Fruit fly (Drosophila melanogaster) whole organism, pupa: ENCODE data around the gene Duox.
A peak's percentile ranks its signal among the peaks of the same experiment; 100 is the strongest.

Source experiments
- CG10348 ChIP-seq: fragments of 200-800 bp; sonication (Bioruptor generic); IDR thresholded peaks from 2 replicates; pipeline ENCODE4 v1.3.6; 2022; ENCODE audit warnings: missing biosample characterization, missing genetic modification characterization
- CG12605 ChIP-seq: fragments of 200-800 bp; sonication (Bioruptor generic); IDR thresholded peaks from 2 replicates; pipeline ENCODE4 v1.3.6; 2022; ENCODE audit warnings: missing biosample characterization, missing genetic modification characterization
- CG13204 ChIP-seq: fragments of 200-800 bp; sonication (Bioruptor generic); optimal IDR thresholded peaks from 2 replicates; lab custom pipeline; 2018; ENCODE audit warnings: missing biosample characterization, mild to moderate bottlenecking, missing genetic modification characterization, moderate library complexity
- CG14655 ChIP-seq: fragments of 200-800 bp; sonication (Bioruptor generic); optimal IDR thresholded peaks from 3 replicates; lab custom pipeline; 2017; ENCODE audit warnings: mild to moderate bottlenecking, missing biosample characterization, missing genetic modification reagents, missing genetic modification characterization
- CG15710 ChIP-seq: fragments of 200-800 bp; sonication (Bioruptor generic); optimal IDR thresholded peaks from 2 replicates; lab custom pipeline; 2018; ENCODE audit warnings: missing biosample characterization, mild to moderate bottlenecking, missing genetic modification characterization, moderate library complexity
- CG17806 ChIP-seq: fragments of 200-800 bp; sonication (Bioruptor generic); optimal IDR thresholded peaks from 2 replicates; lab custom pipeline; 2018; ENCODE audit warnings: missing biosample characterization, mild to moderate bottlenecking, missing genetic modification characterization, moderate library complexity
- CG32121 ChIP-seq: fragments of 200-800 bp; sonication (Bioruptor generic); IDR thresholded peaks from 2 replicates; pipeline ENCODE4 v1.3.6; 2022; ENCODE audit warnings: missing biosample characterization, missing genetic modification characterization
- CG34367 ChIP-seq: fragments of 200-800 bp; sonication (Bioruptor generic); optimal IDR thresholded peaks from 2 replicates; lab custom pipeline; 2018; ENCODE audit warnings: missing biosample characterization, mild to moderate bottlenecking, missing genetic modification characterization
- CG4496 ChIP-seq: fragments of 200-800 bp; sonication (Bioruptor generic); IDR thresholded peaks from 3 replicates; pipeline ENCODE4 v1.3.6; 2022; ENCODE audit warnings: missing biosample characterization, missing genetic modification characterization
- CG8159 ChIP-seq: fragments of 200-800 bp; sonication (Bioruptor generic); optimal IDR thresholded peaks from 3 replicates; lab custom pipeline; 2018; ENCODE audit warnings: missing biosample characterization, mild to moderate bottlenecking, missing genetic modification characterization, moderate library complexity
- CG8301 ChIP-seq: fragments of 200-800 bp; sonication (Bioruptor generic); optimal IDR thresholded peaks from 2 replicates; lab custom pipeline; 2018; ENCODE audit warnings: missing biosample characterization, mild to moderate bottlenecking, missing genetic modification characterization
- CG9948 ChIP-seq: fragments of 200-800 bp; sonication (Bioruptor generic); optimal IDR thresholded peaks from 2 replicates; lab custom pipeline; 2018; ENCODE audit warnings: missing biosample characterization, mild to moderate bottlenecking, missing genetic modification characterization, moderate library complexity
- D1 ChIP-seq: fragments of 200-800 bp; sonication (Bioruptor generic); optimal IDR thresholded peaks from 2 replicates; lab custom pipeline; 2018; ENCODE audit warnings: missing biosample characterization, mild to moderate bottlenecking, missing genetic modification characterization, moderate library complexity
- EcR ChIP-seq: fragments of 200-800 bp; sonication (Bioruptor generic); optimal IDR thresholded peaks from 3 replicates; lab custom pipeline; 2019; ENCODE audit warnings: missing biosample characterization, missing genetic modification characterization, mild to moderate bottlenecking, moderate library complexity, missing genetic modification reagents
- Ets98B ChIP-seq: fragments of 200-800 bp; sonication (Bioruptor generic); IDR thresholded peaks from 2 replicates; pipeline ENCODE4 v1.3.6; 2022; ENCODE audit warnings: missing biosample characterization, missing genetic modification characterization
- Pif1A ChIP-seq: fragments of 200-800 bp; sonication (Bioruptor generic); optimal IDR thresholded peaks from 3 replicates; lab custom pipeline; 2016; ENCODE audit warnings: missing biosample characterization, missing genetic modification characterization
- Pif1B ChIP-seq: fragments of 200-800 bp; sonication (Bioruptor generic); optimal IDR thresholded peaks from 3 replicates; lab custom pipeline; 2016; ENCODE audit warnings: missing biosample characterization, missing genetic modification characterization
- Snoo ChIP-seq: fragments of 200-800 bp; sonication (Bioruptor generic); optimal IDR thresholded peaks from 3 replicates; lab custom pipeline; 2017; ENCODE audit warnings: missing biosample characterization, mild to moderate bottlenecking, missing genetic modification characterization, inconsistent platforms
- fd96Ca ChIP-seq: fragments of 200-800 bp; sonication (Bioruptor generic); IDR thresholded peaks from 3 replicates; pipeline ENCODE4 v1.3.6; 2022; ENCODE audit warnings: missing biosample characterization, missing genetic modification characterization
- gl ChIP-seq: fragments of 200-800 bp; sonication (Bioruptor generic); optimal IDR thresholded peaks from 2 replicates; lab custom pipeline; 2018; ENCODE audit warnings: missing biosample characterization, mild to moderate bottlenecking, missing genetic modification characterization
- rn ChIP-seq: fragments of 200-800 bp; sonication (Bioruptor generic); IDR thresholded peaks from 2 replicates; pipeline ENCODE4 v1.3.6; 2022; ENCODE audit warnings: missing biosample characterization, missing genetic modification characterization

The Duox gene

dm6 chr2L:2857862-2858734, 28.1 kb upstream of the Duox start:
- TF ChIP-seq CG15710 (tag; lab: Kevin White, UChicago), result no peak
- TF ChIP-seq rn, result peak; percentile 41; the same call in 1 of the 2 replicates
- TF ChIP-seq CG14655 (GFP tag; lab: Kevin White, UChicago), result peak; percentile 84
- no peak for TF ChIP-seq gl (tag; lab: Kevin White, UChicago)
- TF ChIP-seq D1 (tag; lab: Kevin White, UChicago), result no peak
- TF ChIP-seq Pif1A, result peak; percentile 28
- TF ChIP-seq Ets98B (GFP tag; lab: Robert Waterston, UW), result peak; percentile 84
- TF ChIP-seq CG17806, result peak; percentile 48
- no peak for TF ChIP-seq CG10348 (GFP tag; lab: Robert Waterston, UW)
- peak; percentile 10 for TF ChIP-seq EcR
- TF ChIP-seq CG8301 (tag; lab: Kevin White, UChicago), result peak; percentile 80
- no peak for TF ChIP-seq CG13204
- peak; percentile 84 for TF ChIP-seq fd96Ca (GFP tag; lab: Robert Waterston, UW)
- peak; percentile 81 for TF ChIP-seq CG32121
- TF ChIP-seq CG8159 (tag; lab: Kevin White, UChicago), result peak; percentile 56
- peak; percentile 55 for TF ChIP-seq CG9948
- peak; percentile 48 for TF ChIP-seq Pif1B (GFP tag; lab: Kevin White, UChicago)
- peak; percentile 83 for TF ChIP-seq CG4496 (GFP tag; lab: Robert Waterston, UW)
- TF ChIP-seq CG34367, result peak; percentile 32
- peak; percentile 63 for TF ChIP-seq Snoo
- TF ChIP-seq CG12605, result peak; percentile 65

DNA sequence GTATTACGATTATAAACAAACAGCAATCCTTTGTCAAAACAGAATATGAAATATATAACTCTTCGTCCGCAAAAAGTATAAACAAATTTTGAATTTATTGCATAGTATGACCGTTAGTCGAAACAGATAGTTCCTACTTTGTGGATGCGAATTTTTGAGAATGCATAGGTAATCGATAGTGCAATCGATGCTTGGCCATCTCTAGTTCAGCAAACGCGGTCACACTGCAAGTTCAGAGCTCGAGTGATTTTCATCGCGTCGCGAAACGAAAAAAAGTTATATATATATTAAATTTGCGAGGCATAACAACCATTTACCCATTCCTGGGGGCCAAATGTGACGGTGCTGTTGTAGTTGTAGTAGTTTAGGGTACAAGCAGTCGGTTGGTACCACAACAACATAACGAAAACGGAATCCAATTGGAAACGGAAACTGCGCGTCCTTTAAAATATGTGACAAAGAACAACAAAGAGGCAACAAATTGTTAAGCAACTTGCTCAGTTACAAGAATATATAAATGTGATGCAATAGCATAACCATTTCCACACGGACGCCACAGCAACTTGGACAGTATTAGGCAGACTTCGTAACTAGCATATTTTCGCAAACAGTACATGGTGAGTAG, 27.0 kb upstream of the Duox start, which contains the start of gene CG2991:
Gene CG2991, plus strand, starts transcription at position 205 of the 625 bp plus-strand sequence.
- TF ChIP-seq CG8301 (tag; lab: Kevin White, UChicago) (no peak), CG12605 (no peak), D1 (tag; lab: Kevin White, UChicago) (no peak), Snoo (no peak), CG17806 (no peak), CG8159 (tag; lab: Kevin White, UChicago) (peak; percentile 18), Pif1A (peak; percentile 15), CG14655 (GFP tag; lab: Kevin White, UChicago) (no peak), CG9948 (no peak), CG4496 (GFP tag; lab: Robert Waterston, UW) (0 out of 3 replicates have a peak, but pooled peaks have one; percentile 17), gl (tag; lab: Kevin White, UChicago) (no peak), CG32121 (no peak), CG10348 (GFP tag; lab: Robert Waterston, UW) (no peak), CG34367 (no peak), rn (no peak), CG13204 (no peak), CG15710 (tag; lab: Kevin White, UChicago) (no peak), Pif1B (GFP tag; lab: Kevin White, UChicago) (peak; percentile 48), EcR (peak; percentile 21), fd96Ca (GFP tag; lab: Robert Waterston, UW) (no peak), Ets98B (GFP tag; lab: Robert Waterston, UW) (peak; percentile 11; the same call in 1 of the 2 replicates)

DNA sequence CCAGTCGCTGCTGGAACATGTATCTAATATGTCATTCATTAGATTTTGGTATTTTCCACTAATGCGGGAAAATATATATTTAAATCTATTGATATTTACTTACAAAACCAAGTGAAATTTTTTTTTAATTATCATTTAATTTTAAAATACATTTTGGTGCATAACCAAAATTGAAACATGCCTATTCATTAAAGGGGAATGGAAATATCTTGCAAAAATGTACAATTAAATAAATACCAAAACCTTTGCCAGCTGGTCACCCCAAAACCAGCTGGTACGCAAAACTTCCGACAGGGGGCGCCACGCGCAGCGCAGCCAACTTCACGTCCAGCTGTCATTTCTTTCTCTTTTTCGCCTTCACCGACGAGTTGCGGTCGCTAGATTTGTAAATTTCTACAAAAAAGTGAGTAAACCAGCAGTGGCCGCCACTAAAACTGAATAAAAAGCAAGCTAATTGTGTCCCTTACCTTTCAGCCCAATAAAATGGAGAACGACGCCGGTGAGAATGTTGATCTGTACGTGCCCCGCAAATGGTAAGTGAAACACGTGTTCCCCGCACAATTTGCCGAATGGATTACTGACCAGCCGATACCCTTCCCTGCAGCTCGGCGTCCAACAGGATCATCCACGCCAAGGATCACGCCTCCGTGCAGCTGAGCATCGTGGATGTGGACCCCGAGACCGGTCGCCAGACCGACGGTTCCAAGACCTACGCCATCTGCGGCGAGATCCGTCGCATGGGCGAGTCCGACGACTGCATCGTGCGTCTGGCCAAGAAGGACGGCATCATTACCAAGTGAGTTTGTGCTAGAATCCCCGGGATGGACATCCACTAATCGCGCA, 25.9 kb upstream of the Duox start, which contains the start of the genes CG3104 and RpS21:
Gene CG3104, minus strand, starts transcription at position 6 of the 843 bp plus-strand sequence.
Gene RpS21, plus strand, starts transcription at position 298 of the 843 bp plus-strand sequence.
- peak; percentile 53 for TF ChIP-seq CG15710 (tag; lab: Kevin White, UChicago)
- peak; percentile 67 for TF ChIP-seq CG14655 (GFP tag; lab: Kevin White, UChicago)
- peak; percentile 60; the same call in 1 of the 2 replicates for TF ChIP-seq Ets98B (GFP tag; lab: Robert Waterston, UW)
- TF ChIP-seq CG9948, result peak; percentile 24
- peak; percentile 84 for TF ChIP-seq CG4496 (GFP tag; lab: Robert Waterston, UW)
- peak; percentile 48 for TF ChIP-seq CG13204
- peak; percentile 37 for TF ChIP-seq CG17806
- peak; percentile 57 for TF ChIP-seq CG34367
- peak; percentile 1 for TF ChIP-seq CG8301 (tag; lab: Kevin White, UChicago)
- TF ChIP-seq Snoo, result peak; percentile 86
- TF ChIP-seq CG32121, result peak; percentile 36; the same call in 1 of the 2 replicates
- peak; percentile 53; the same call in 1 of the 2 replicates for TF ChIP-seq CG12605
- TF ChIP-seq Pif1A, result peak; percentile 54
- peak; percentile 9 for TF ChIP-seq Pif1B (GFP tag; lab: Kevin White, UChicago)
- TF ChIP-seq gl (tag; lab: Kevin White, UChicago), result no peak
- TF ChIP-seq CG10348 (GFP tag; lab: Robert Waterston, UW), result no peak
- peak; percentile 63 for TF ChIP-seq rn
- TF ChIP-seq fd96Ca (GFP tag; lab: Robert Waterston, UW), result peak; percentile 59; the same call in 2 of the 3 replicates
- no peak for TF ChIP-seq D1 (tag; lab: Kevin White, UChicago)
- TF ChIP-seq CG8159 (tag; lab: Kevin White, UChicago), result no peak
- no peak for TF ChIP-seq EcR
- TF ChIP-seq, all 21 proteins: peak for 16

- TF ChIP-seq Ets98B (GFP tag; lab: Robert Waterston, UW) (0 out of 2 replicates have a peak, but pooled peaks have one; percentile 0), CG8159 (tag; lab: Kevin White, UChicago) (peak; percentile 94), CG32121 (no peak)
These were observed 25.2 kb upstream of the Duox start for dm6 chr2L:2855204-2855768.
